Worm (Caenorhabditis elegans): ENCODE results near the gene unc-17.

Gene unc-17

DNA sequence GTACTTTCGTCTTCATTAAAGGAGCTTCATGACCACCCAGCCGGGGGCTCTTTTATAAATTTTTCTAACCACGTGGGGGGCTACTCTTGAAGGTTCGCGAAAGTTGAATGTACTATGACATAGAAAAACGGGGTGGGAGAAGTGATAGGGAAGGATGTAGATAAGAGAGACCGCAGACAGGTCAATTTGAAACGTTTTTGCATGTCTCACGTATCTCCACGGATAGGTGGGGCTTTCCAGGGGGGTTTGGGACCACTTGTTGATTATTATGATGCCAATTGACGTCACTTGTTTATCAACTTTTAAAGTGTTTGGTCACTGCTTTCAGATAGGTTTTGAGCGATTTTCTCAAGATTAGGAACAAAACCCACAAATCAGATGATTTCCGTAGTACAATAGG lies 23.1 kb upstream of the unc-17 start (continued):
- TF ChIP-seq lir-3 (tag; optimal IDR thresholded peaks at IDR 0.05; ENCODE audit: poor library complexity), result peak; percentile 30
- TF ChIP-seq aha-1 (tag; optimal IDR thresholded peaks at IDR 0.05), result no peak
- peak; percentile 62 for TF ChIP-seq nhr-85 (tag)
- TF ChIP-seq rnt-1 (tag; optimal IDR thresholded peaks at IDR 0.05), result peak; percentile 26
- TF ChIP-seq grh-1 (GFP tag; IDR thresholded peaks at IDR 0.05), result no peak
- TF ChIP-seq nhr-12 (tag; optimal IDR thresholded peaks at IDR 0.05), result no peak
- peak; percentile 73 for TF ChIP-seq nhr-20 (tag; optimal IDR thresholded peaks at IDR 0.05)
- no peak for TF ChIP-seq efl-3 (GFP tag; optimal IDR thresholded peaks at IDR 0.05)
- peak; percentile 13 for TF ChIP-seq C16A3.4 (tag; optimal IDR thresholded peaks at IDR 0.05)
- no peak for TF ChIP-seq C34B4.2 (tag; optimal IDR thresholded peaks at IDR 0.05)

ce11 chrIV:3646338-3647154 lies 22.0 kb upstream of the unc-17 start:
- TF ChIP-seq Y116A8C.19 (tag; optimal IDR thresholded peaks at IDR 0.05; ENCODE audit: borderline replicate concordance) (no peak), nhr-85 (tag) (peak; percentile 7), mab-9 (GFP tag; IDR thresholded peaks at IDR 0.05) (peak; percentile 37; the same call in 1 of the 2 replicates)

- TF ChIP-seq unc-98 (GFP tag; IDR thresholded peaks at IDR 0.05) (no peak), mab-9 (GFP tag; IDR thresholded peaks at IDR 0.05) (no peak), efl-1 (optimal IDR thresholded peaks at IDR 0.05) (no peak), efl-1 (GFP tag; optimal IDR thresholded peaks at IDR 0.05 in 1 of 2) (peak in 1 of 2 experiments; percentile 39)
These were observed 21.0 kb upstream of the unc-17 start for ce11 chrIV:3645487-3645886.

ce11 chrIV:3644863-3645378 lies 20.4 kb upstream of the unc-17 start:
- TF ChIP-seq nhr-20 (tag; optimal IDR thresholded peaks at IDR 0.05), result peak; percentile 8
- TF ChIP-seq nhr-12 (tag; optimal IDR thresholded peaks at IDR 0.05), result no peak
- TF ChIP-seq tbx-2 (tag; optimal IDR thresholded peaks at IDR 0.05), result peak; percentile 18
- no peak for TF ChIP-seq egl-27 (tag; optimal IDR thresholded peaks at IDR 0.05)
- TF ChIP-seq ceh-88 (GFP tag; IDR thresholded peaks at IDR 0.05), result 0 out of 2 replicates have a peak, but pooled peaks have one; percentile 32
- TF ChIP-seq lsy-2 (tag; optimal IDR thresholded peaks at IDR 0.05), result peak in 1 of 2 experiments; percentile 66
- peak; percentile 13 for TF ChIP-seq lin-14 (GFP tag; optimal IDR thresholded peaks at IDR 0.05)
- peak; percentile 83 for TF ChIP-seq aly-2 (tag; optimal IDR thresholded peaks at IDR 0.05)
- TF ChIP-seq ztf-4 (tag; optimal IDR thresholded peaks at IDR 0.05), result peak; percentile 90
- TF ChIP-seq nhr-90 (tag; optimal IDR thresholded peaks at IDR 0.05; ENCODE audit: poor library complexity), result peak; percentile 13
- peak; percentile 61 for TF ChIP-seq nhr-71 (tag; optimal IDR thresholded peaks at IDR 0.05)
- peak; percentile 6 for TF ChIP-seq mep-1 (tag; optimal IDR thresholded peaks at IDR 0.05)
- TF ChIP-seq nhr-19 (GFP tag; conservative IDR thresholded peaks at IDR 0.05), result no peak
- peak; percentile 62 for TF ChIP-seq nhr-85 (tag)
- peak; percentile 26 for TF ChIP-seq ama-1 (optimal IDR thresholded peaks at IDR 0.05)
- TF ChIP-seq efl-1 (optimal IDR thresholded peaks at IDR 0.05), result no peak
- TF ChIP-seq efl-1 (GFP tag; optimal IDR thresholded peaks at IDR 0.05 in 1 of 2), result peak in 1 of 2 experiments; percentile 79
- no peak for TF ChIP-seq ceh-90 (tag; optimal IDR thresholded peaks at IDR 0.05)
- peak; percentile 9 for TF ChIP-seq nhr-47 (tag; optimal IDR thresholded peaks at IDR 0.05)
- TF ChIP-seq snu-23 (GFP tag; optimal IDR thresholded peaks at IDR 0.05), result peak; percentile 32
- no peak for TF ChIP-seq ztf-11 (tag; optimal IDR thresholded peaks at IDR 0.05)
- peak; percentile 19 for TF ChIP-seq pax-3 (tag; optimal IDR thresholded peaks at IDR 0.05)
- no peak for TF ChIP-seq nhr-237 (tag; optimal IDR thresholded peaks at IDR 0.05)

- TF ChIP-seq C16A3.4 (tag; optimal IDR thresholded peaks at IDR 0.05), result no peak
- TF ChIP-seq snpc-4 (tag; optimal IDR thresholded peaks at IDR 0.05), result no peak
- TF ChIP-seq sox-4 (tag; optimal IDR thresholded peaks at IDR 0.05), result no peak
- TF ChIP-seq nhr-90 (tag; optimal IDR thresholded peaks at IDR 0.05; ENCODE audit: poor library complexity), result no peak
- no peak for TF ChIP-seq mdl-1 (tag; optimal IDR thresholded peaks at IDR 0.05)
- TF ChIP-seq nhr-237 (tag; optimal IDR thresholded peaks at IDR 0.05), result no peak
- no peak for TF ChIP-seq irx-1 (tag; optimal IDR thresholded peaks at IDR 0.05)
- TF ChIP-seq isw-1 (GFP tag; IDR thresholded peaks at IDR 0.05), result no peak
These were observed 17.7 kb upstream of the unc-17 start, which contains the start of gene CC8.3 for ce11 chrIV:3642189-3642588. TSS of gene CC8.3 (minus strand) at chrIV:3642289.
